Worm (Caenorhabditis elegans) whole organism, L4/young adult: ENCODE results near the gene VB0395L.1.

Experiments
- W03F9.2 ChIP-seq: fragments of 150-350 bp; optimal IDR thresholded peaks from 2 replicates; lab custom pipeline; 2014; ENCODE audit warnings: missing biosample characterization, missing genetic modification characterization
- dao-5 ChIP-seq: sonication (generic microtip); optimal IDR thresholded peaks from 2 replicates; lab custom pipeline; 2016; ENCODE audit warnings: missing genotype, missing genetic modification characterization, moderate library complexity, missing compliant biosample characterization
- him-1 ChIP-seq: sonication (generic microtip); optimal IDR thresholded peaks from 2 replicates; lab custom pipeline; 2016; ENCODE audit warnings: missing genotype, missing genetic modification reagents, missing genetic modification characterization, missing compliant biosample characterization

VB0395L.1 gene

DNA sequence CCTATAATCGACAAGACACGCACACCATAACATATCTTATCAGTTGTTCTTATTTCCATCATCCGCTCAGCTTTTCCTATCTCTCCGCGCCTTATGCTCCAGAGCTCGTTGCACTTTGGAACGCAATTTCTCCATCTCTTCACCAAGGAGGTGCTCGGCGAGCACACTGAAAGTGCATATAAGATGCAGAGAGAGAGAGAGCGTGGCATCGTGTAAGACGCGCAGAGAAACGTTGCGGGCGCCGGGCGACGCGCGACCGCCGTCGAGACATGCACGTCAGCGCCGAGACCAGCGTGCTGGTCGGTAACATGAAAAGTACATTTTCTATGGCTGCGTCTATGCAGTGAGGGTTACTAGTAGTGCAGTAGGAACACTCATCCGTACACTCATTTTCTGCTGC is 7.8 kb upstream of the VB0395L.1 start:
- TF ChIP-seq W03F9.2 (no peak), him-1 (tag; lab: Kevin White, UChicago) (peak; percentile 50)

DNA sequence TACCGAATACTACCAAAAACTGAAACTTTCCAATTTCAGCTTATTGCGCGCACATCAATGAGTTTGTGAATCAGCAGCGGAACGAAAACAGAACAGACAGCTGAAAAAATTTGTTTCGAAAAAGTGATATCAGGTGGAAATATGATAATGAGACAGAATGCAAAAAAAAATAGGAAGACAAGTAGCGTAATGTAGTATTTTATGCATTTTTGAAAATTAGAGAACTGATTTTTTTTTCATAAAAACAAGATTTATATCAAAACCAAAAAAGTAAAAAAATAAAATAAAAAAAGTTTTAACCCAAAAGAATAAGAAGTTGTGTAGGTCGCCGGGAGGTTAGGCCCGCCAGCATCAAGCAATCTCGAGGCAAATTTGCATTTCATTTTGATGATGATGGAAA is 10.3 kb downstream of the VB0395L.1 start, which contains the start of gene C09G1.4:
Gene C09G1.4, minus strand, starts transcription at position 101 of the 400 bp plus-strand sequence.
- TF ChIP-seq W03F9.2 (no peak), dao-5 (tag; lab: Kevin White, UChicago) (no peak), him-1 (tag; lab: Kevin White, UChicago) (no peak)

DNA sequence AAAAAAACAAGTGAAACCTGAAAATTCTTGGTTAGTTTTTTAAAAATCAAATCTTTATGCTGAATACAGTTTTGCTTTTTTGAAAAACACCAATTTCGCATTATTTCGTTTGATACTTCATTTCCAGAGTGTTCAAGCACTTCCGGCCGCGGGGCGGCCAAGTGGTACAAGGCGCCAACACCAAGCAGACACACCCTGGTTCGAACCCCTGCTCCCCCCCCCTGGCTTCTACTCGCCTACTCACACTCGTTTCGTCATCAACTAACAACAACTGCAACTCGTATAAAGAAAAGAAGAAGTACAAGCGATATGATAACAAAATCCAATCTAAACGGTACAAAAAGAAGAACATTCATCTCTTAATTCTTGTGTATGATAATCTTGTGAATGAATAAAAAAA is 14.0 kb downstream of the VB0395L.1 start:
- no peak for TF ChIP-seq W03F9.2

DNA sequence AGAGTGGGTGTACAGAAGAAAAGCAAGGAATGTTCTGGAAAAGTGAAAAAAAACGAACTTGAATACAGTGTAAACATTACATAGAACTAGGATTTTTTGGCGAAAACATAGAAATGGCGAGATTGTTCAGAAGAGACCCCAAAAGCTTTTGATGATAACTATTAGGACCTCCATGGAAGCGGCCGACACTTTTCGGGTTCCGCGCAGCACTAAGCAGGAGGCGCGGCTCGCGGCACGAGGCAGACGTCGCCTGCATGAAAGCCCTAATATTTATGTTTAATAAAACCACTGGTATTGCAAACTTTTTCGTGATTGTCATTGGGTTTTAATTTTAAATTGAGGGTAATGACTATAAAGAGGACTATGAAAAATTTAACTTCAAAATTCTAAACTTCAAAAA is 18.9 kb downstream of the VB0395L.1 start:
- TF ChIP-seq dao-5 (tag; lab: Kevin White, UChicago) (no peak), him-1 (tag; lab: Kevin White, UChicago) (no peak), W03F9.2 (no peak)

DNA sequence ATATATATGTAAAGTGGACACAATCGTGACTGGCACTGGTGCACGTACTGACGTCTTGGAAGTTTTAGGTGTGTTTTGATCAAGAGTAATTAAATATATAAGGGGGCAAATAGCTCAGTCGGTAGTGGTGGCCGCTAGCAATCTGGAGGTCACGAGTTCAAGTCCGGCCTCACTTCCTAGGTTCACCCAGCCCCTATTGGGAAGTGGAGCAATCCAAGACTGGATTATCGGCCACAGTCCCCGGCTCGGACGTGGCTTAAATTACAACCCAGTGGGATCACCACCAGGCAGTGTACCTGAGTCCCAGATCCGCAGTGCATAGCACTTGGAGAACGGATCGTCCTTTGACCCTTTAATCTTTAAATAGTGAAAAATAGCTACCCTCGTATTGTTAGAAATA is 19.6 kb downstream of the VB0395L.1 start:
- TF ChIP-seq him-1 (tag; lab: Kevin White, UChicago) (no peak), W03F9.2 (no peak), dao-5 (tag; lab: Kevin White, UChicago) (no peak)

DNA sequence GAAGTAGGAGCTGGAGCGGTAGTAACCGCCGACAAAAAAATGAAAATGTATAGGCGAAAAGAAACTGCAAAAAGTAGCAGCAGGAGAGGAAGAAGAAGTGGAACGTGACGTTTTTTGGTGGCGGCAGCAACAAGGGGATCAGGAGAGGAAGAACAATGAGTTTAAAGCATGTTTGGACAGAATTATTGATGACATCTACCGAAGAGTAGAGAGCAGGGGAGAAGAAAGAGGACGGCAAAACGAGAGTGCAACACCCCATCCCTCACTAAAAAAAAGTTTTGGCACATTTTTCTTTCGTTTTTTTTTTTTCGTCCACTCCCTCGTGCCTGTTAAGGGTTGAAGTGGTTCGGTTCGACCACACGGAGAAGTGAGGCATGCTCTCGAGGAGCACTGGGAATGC is 22.9 kb downstream of the VB0395L.1 start:
- no peak for TF ChIP-seq him-1 (tag; lab: Kevin White, UChicago)
- TF ChIP-seq W03F9.2 = no peak
- no peak for TF ChIP-seq dao-5 (tag; lab: Kevin White, UChicago)

DNA sequence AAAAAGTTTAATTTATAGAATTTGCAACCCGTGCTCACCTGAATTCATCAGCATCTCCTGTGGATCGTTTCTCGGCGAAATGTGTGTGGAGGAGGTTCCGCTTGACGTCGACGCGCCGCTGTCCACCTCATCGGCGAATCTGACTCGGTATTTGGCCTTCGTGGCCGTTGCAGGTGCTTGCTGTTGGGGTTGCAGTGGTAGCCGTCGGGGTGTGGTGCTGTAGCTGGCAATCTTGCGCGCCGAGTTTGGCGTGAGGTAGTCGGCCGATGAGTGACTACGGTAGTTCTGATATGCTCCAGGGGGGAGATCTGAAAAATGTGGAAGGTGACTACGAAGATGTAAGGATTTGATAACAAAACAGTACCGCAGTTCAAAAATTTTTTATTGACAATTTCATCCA is 24.0 kb downstream of the VB0395L.1 start:
- TF ChIP-seq him-1 (tag; lab: Kevin White, UChicago) (no peak), W03F9.2 (no peak), dao-5 (tag; lab: Kevin White, UChicago) (no peak)

DNA sequence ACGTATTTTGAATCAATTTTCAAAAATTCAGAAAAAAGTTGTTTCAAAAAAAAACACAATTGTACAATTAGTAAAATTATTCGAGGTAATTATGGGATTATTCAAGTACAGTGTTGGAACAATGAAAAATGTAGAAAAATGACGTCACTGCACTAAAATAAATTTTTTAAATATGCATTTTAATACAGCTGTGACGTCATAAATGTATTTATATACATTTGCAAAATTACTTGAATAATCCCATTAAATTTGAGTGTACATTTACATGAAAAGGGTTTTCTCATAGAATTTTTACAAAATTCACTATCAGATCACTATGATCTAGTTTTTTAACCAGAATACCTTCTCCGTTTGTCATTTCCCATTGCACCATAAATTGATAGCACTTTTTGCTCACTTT is 28.2 kb downstream of the VB0395L.1 start:
- TF ChIP-seq dao-5 (tag; lab: Kevin White, UChicago) = no peak
- TF ChIP-seq W03F9.2 = no peak
- no peak for TF ChIP-seq him-1 (tag; lab: Kevin White, UChicago)

DNA sequence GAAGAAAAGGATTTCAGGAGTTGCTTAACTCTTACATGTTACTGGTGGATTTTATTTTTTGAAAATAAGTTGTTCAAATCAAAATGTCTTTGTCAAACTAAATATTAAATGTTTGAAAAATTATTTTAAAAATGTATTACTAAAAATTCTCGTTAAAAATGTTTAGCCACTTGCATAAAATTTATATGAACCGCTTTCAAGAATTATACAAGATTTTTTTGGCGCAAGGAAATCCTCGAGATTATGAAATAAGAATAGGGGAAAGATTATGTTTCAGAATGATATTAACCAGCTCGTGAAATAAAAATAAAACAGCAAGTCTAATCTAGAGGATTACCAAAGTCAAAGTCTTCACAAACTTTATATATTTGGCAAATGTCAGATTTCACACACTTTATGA is 33.5 kb downstream of the VB0395L.1 start:
- TF ChIP-seq W03F9.2 = no peak
- peak; percentile 69 for TF ChIP-seq him-1 (tag; lab: Kevin White, UChicago)
- no peak for TF ChIP-seq dao-5 (tag; lab: Kevin White, UChicago)

DNA sequence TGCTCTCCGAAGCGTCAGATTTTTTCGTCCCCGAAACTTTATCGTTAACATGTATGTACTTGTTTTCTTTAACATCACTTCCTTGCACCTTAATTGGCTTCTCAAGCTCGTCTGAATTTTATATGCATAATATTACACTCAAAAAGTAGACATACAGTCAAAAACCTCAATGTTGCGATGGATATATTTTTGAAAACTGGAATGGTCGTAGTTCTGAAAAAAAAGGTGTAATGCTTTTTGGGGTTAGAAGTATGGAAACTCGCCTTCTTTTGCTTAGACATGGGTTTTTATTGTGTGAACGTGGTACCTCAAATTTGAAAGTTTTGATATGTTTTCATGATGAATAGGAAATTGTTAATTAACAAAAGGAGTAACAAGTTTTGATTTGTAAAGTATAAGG is 34.2 kb downstream of the VB0395L.1 start, which contains the start of gene C09G1.2:
Gene C09G1.2, minus strand, starts transcription at position 101 of the 400 bp plus-strand sequence.
- no peak for TF ChIP-seq him-1 (tag; lab: Kevin White, UChicago)
- TF ChIP-seq W03F9.2 = no peak
- no peak for TF ChIP-seq dao-5 (tag; lab: Kevin White, UChicago)
